Fruit fly (Drosophila melanogaster): ENCODE measurements around the gene CG2017.

Gene CG2017

dm6 chr3R:5856215-5856614 lies 6.0 kb downstream of the CG2017 start, which contains the start of the genes disp and ECSIT (continued):
- no peak for TF ChIP-seq toy (GFP tag; IDR thresholded peaks at IDR 0.05)
- peak; percentile 48; the same call in 1 of the 2 replicates for TF ChIP-seq CG6689 (GFP tag; IDR thresholded peaks at IDR 0.05)
- no peak for TF ChIP-seq aop (GFP tag; IDR thresholded peaks at IDR 0.05)
- peak; percentile 56 for TF ChIP-seq CG4617 (GFP tag; optimal IDR thresholded peaks at IDR 0.05; ENCODE audit: borderline replicate concordance)
- TF ChIP-seq zfh2 (GFP tag; optimal IDR thresholded peaks at IDR 0.05): peak; percentile 57
- TF ChIP-seq CG18476 (GFP tag; optimal IDR thresholded peaks at IDR 0.05): no peak
- TF ChIP-seq CG12155 (GFP tag; optimal IDR thresholded peaks at IDR 0.05): peak; percentile 4
- peak; percentile 27 for TF ChIP-seq bab2 (GFP tag; optimal IDR thresholded peaks at IDR 0.05)
- TF ChIP-seq bowl (GFP tag; IDR thresholded peaks at IDR 0.05): no peak
- no peak for TF ChIP-seq CG2875 (GFP tag; optimal IDR thresholded peaks at IDR 0.05)
- TF ChIP-seq odd (GFP tag; optimal IDR thresholded peaks at IDR 0.05): no peak
- no peak for TF ChIP-seq pan (optimal IDR thresholded peaks at IDR 0.05)
- TF ChIP-seq pan (GFP tag; optimal IDR thresholded peaks at IDR 0.05 in 1 of 2, IDR thresholded peaks at IDR 0.05 in 1 of 2): no peak
- no peak for TF ChIP-seq schlank (tag; optimal IDR thresholded peaks at IDR 0.05)
- peak; percentile 8 for TF ChIP-seq chn (GFP tag; optimal IDR thresholded peaks at IDR 0.05)
- TF ChIP-seq YL-1 (GFP tag; optimal IDR thresholded peaks at IDR 0.05): peak; percentile 52
- no peak for TF ChIP-seq Lpt (GFP tag; optimal IDR thresholded peaks at IDR 0.05)
- TF ChIP-seq Hr51 (GFP tag; optimal IDR thresholded peaks at IDR 0.05): no peak
- TF ChIP-seq fd64A (GFP tag; optimal IDR thresholded peaks at IDR 0.05): no peak
- TF ChIP-seq hkb (optimal IDR thresholded peaks at IDR 0.05): peak; percentile 79
- no peak for TF ChIP-seq hkb (GFP tag; IDR thresholded peaks at IDR 0.05)
- peak; percentile 14 for TF ChIP-seq slp2 (GFP tag; optimal IDR thresholded peaks at IDR 0.05)
- TF ChIP-seq Hmr (GFP tag; optimal IDR thresholded peaks at IDR 0.05): peak; percentile 36
- no peak for TF ChIP-seq dimm (GFP tag; IDR thresholded peaks at IDR 0.05)
- TF ChIP-seq abd-A (tag; optimal IDR thresholded peaks at IDR 0.05): no peak
- TF ChIP-seq bsh (GFP tag; optimal IDR thresholded peaks at IDR 0.05): no peak
- TF ChIP-seq Scr (GFP tag; IDR thresholded peaks at IDR 0.05; ENCODE audit: partially characterized antibody): peak; percentile 48; the same call in 1 of the 2 replicates
- no peak for TF ChIP-seq wdn (GFP tag; IDR thresholded peaks at IDR 0.05)
- TF ChIP-seq CG31388 (GFP tag; optimal IDR thresholded peaks at IDR 0.05): no peak
- no peak for TF ChIP-seq CG11695 (GFP tag; IDR thresholded peaks at IDR 0.05)
- TF ChIP-seq trem (tag; optimal IDR thresholded peaks at IDR 0.05): peak; percentile 56
- TF ChIP-seq stwl (tag; optimal IDR thresholded peaks at IDR 0.05): peak; percentile 53
- peak; percentile 18 for TF ChIP-seq NC2β (GFP tag; optimal IDR thresholded peaks at IDR 0.05)
- TF ChIP-seq Doc3 (GFP tag; IDR thresholded peaks at IDR 0.05; ENCODE audit: partially characterized antibody): no peak
- TF ChIP-seq CG4730 (GFP tag; IDR thresholded peaks at IDR 0.05): no peak
- TF ChIP-seq Hmx (GFP tag; optimal IDR thresholded peaks at IDR 0.05): no peak
- TF ChIP-seq slou (GFP tag; optimal IDR thresholded peaks at IDR 0.05): no peak
- no peak for TF ChIP-seq Adf1 (GFP tag; IDR thresholded peaks at IDR 0.05)
- TF ChIP-seq CG7987 (GFP tag; optimal IDR thresholded peaks at IDR 0.05): no peak
- no peak for TF ChIP-seq danr (GFP tag; IDR thresholded peaks at IDR 0.05)
- peak; percentile 98 for TF ChIP-seq Sry-β (GFP tag; optimal IDR thresholded peaks at IDR 0.05)
- TF ChIP-seq ato (GFP tag; IDR thresholded peaks at IDR 0.05; ENCODE audit: partially characterized antibody): no peak
- no peak for TF ChIP-seq amos (GFP tag; IDR thresholded peaks at IDR 0.05; ENCODE audit: partially characterized antibody)
- TF ChIP-seq NfI (GFP tag; optimal IDR thresholded peaks at IDR 0.05): no peak
- no peak for TF ChIP-seq CG3726 (GFP tag; IDR thresholded peaks at IDR 0.05)
- TF ChIP-seq lilli (GFP tag; optimal IDR thresholded peaks at IDR 0.05): peak; percentile 23
- no peak for TF ChIP-seq CG8924 (tag; optimal IDR thresholded peaks at IDR 0.05)
- TF ChIP-seq Tbp (GFP tag; optimal IDR thresholded peaks at IDR 0.05): peak; percentile 30
- TF ChIP-seq crc (GFP tag; optimal IDR thresholded peaks at IDR 0.05): no peak
- peak; percentile 9 for TF ChIP-seq Lhr (GFP tag; optimal IDR thresholded peaks at IDR 0.05)
- TF ChIP-seq CG11247 (GFP tag; IDR thresholded peaks at IDR 0.05): no peak
- no peak for TF ChIP-seq Deaf1 (tag; optimal IDR thresholded peaks at IDR 0.05)
